Fruit fly (Drosophila melanogaster) whole organism, embryonic: ENCODE measurements around the gene caup.
A peak's percentile ranks its signal among the peaks of the same experiment; 100 is the strongest.

Source experiments
- CG10431 ChIP-seq: fragments of 200-800 bp; sonication (Bioruptor generic); optimal IDR thresholded peaks from 3 replicates; lab custom pipeline; 2018; ENCODE audit warnings: missing biosample characterization, mild to moderate bottlenecking, missing genetic modification characterization
- CG10543 ChIP-seq: fragments of 200-800 bp; sonication (Bioruptor generic); optimal IDR thresholded peaks from 3 replicates; lab custom pipeline; 2017; ENCODE audit warnings: missing biosample characterization, mild to moderate bottlenecking, missing genetic modification characterization, moderate library complexity
- CG10979 ChIP-seq: fragments of 200-800 bp; sonication (Bioruptor generic); optimal IDR thresholded peaks from 2 replicates; lab custom pipeline; 2018; ENCODE audit warnings: missing biosample characterization, mild to moderate bottlenecking, missing genetic modification characterization, moderate library complexity
- CG11085 ChIP-seq: fragments of 200-800 bp; sonication (Bioruptor generic); IDR thresholded peaks from 2 replicates; pipeline ENCODE4 v1.3.6; 2022; ENCODE audit warnings: missing biosample characterization, missing genetic modification characterization
- CG11456 ChIP-seq: fragments of 200-800 bp; sonication (Bioruptor generic); IDR thresholded peaks from 3 replicates; pipeline ENCODE4 v1.3.6; 2022; ENCODE audit warnings: missing biosample characterization, missing genetic modification characterization
- CG11696 ChIP-seq: fragments of 200-800 bp; sonication (Bioruptor generic); IDR thresholded peaks from 2 replicates; pipeline ENCODE4 v1.3.6; 2022; ENCODE audit warnings: missing biosample characterization, missing genetic modification characterization
- CG14710 ChIP-seq: fragments of 200-800 bp; sonication (Bioruptor generic); optimal IDR thresholded peaks from 3 replicates; lab custom pipeline; 2019; ENCODE audit warnings: missing biosample characterization, mild to moderate bottlenecking, missing genetic modification characterization, moderate library complexity
- CG17361 ChIP-seq: fragments of 200-800 bp; sonication (Bioruptor generic); IDR thresholded peaks from 3 replicates; pipeline ENCODE4 v1.3.6; 2022; ENCODE audit warnings: missing biosample characterization, missing genetic modification characterization
- CG1792 ChIP-seq: fragments of 200-800 bp; sonication (Bioruptor generic); optimal IDR thresholded peaks from 2 replicates; lab custom pipeline; 2016; ENCODE audit warnings: missing biosample characterization, missing genetic modification characterization
- CG18476 ChIP-seq: fragments of 200-800 bp; sonication (Bioruptor generic); optimal IDR thresholded peaks from 2 replicates; lab custom pipeline; 2016; ENCODE audit warnings: missing biosample characterization, mild to moderate bottlenecking, missing genetic modification characterization
- CG42726 ChIP-seq: fragments of 200-800 bp; sonication (Bioruptor generic); IDR thresholded peaks from 2 replicates; pipeline ENCODE4 v1.3.6; 2022; ENCODE audit warnings: missing biosample characterization, missing genetic modification characterization; ENCODE audit not compliant: partially characterized antibody
- CG4707 ChIP-seq: fragments of 200-800 bp; sonication (Bioruptor generic); optimal IDR thresholded peaks from 2 replicates; lab custom pipeline; 2018; ENCODE audit warnings: missing biosample characterization, mild to moderate bottlenecking, missing genetic modification characterization, moderate library complexity
- CG7839 ChIP-seq: fragments of 200-800 bp; sonication (Bioruptor generic); optimal IDR thresholded peaks from 3 replicates; lab custom pipeline; 2018; ENCODE audit warnings: missing biosample characterization, mild to moderate bottlenecking, missing genetic modification characterization, moderate library complexity
- CTCF ChIP-seq: fragments of 200-800 bp; sonication (Bioruptor generic); optimal IDR thresholded peaks from 2 replicates; lab custom pipeline; 2017; ENCODE audit warnings: missing biosample characterization, mild to moderate bottlenecking, missing genetic modification characterization, moderate library complexity
- CoRest ChIP-seq: fragments of 200-800 bp; sonication (Bioruptor generic); optimal IDR thresholded peaks from 3 replicates; lab custom pipeline; 2018; ENCODE audit warnings: missing biosample characterization, mild to moderate bottlenecking, missing genetic modification characterization, moderate library complexity
- D ChIP-seq, 2 experiments: fragments of 200-800 bp in 1 of 2; fragments of >200 bp in 1 of 2; sonication (Bioruptor generic) in 1 of 2; optimal IDR thresholded peaks; 2 replicates in 1 of 2; 3 replicates in 1 of 2; lab custom pipeline; 2017; ENCODE audit warnings: mild to moderate bottlenecking in 1 of 2, missing biosample characterization in 1 of 2, missing genetic modification characterization in 1 of 2, missing genetic modification reagents in 1 of 2
- Dek ChIP-seq: fragments of 200-800 bp; sonication (Bioruptor generic); optimal IDR thresholded peaks from 3 replicates; lab custom pipeline; 2019; ENCODE audit warnings: missing biosample characterization, mild to moderate bottlenecking, missing genetic modification characterization, moderate library complexity
- ERR ChIP-seq: fragments of 200-800 bp; sonication (Bioruptor generic); optimal IDR thresholded peaks from 2 replicates; lab custom pipeline; 2016; ENCODE audit warnings: missing biosample characterization, missing genetic modification characterization
- Gsc ChIP-seq: fragments of 200-800 bp; sonication (Bioruptor generic); IDR thresholded peaks from 2 replicates; pipeline ENCODE4 v1.3.6; 2022; ENCODE audit warnings: missing biosample characterization, missing genetic modification characterization
- Hr39 ChIP-seq: fragments of >200 bp; optimal IDR thresholded peaks from 2 replicates; lab custom pipeline; 2017
- Med ChIP-seq: fragments of 200-800 bp; sonication (Bioruptor generic); peaks from one replicate; lab custom pipeline; 2016; ENCODE audit warnings: missing biosample characterization, missing genetic modification characterization, mild to moderate bottlenecking, inconsistent platforms, moderate library complexity
- Opbp ChIP-seq: fragments of 200-800 bp; sonication (Bioruptor generic); IDR thresholded peaks from 3 replicates; pipeline ENCODE4 v1.3.6; 2022; ENCODE audit warnings: missing biosample characterization, missing genetic modification characterization; ENCODE audit not compliant: partially characterized antibody
- Sox100B ChIP-seq: fragments of 200-800 bp; sonication (Bioruptor generic); optimal IDR thresholded peaks from 3 replicates; lab custom pipeline; 2018; ENCODE audit warnings: missing biosample characterization, mild to moderate bottlenecking, missing genetic modification characterization
- Taf1 ChIP-seq: fragments of 200-800 bp; sonication (Bioruptor generic); IDR thresholded peaks from 2 replicates; pipeline ENCODE4 v1.3.6; 2022; ENCODE audit warnings: missing biosample characterization, missing genetic modification characterization
- Usf ChIP-seq: fragments of 200-800 bp; sonication (Bioruptor generic); optimal IDR thresholded peaks from 2 replicates; lab custom pipeline; 2017; ENCODE audit warnings: missing genotype, missing biosample characterization, missing genetic modification characterization
- abd-A ChIP-seq: fragments of 200-800 bp; sonication (Bioruptor generic); optimal IDR thresholded peaks from 3 replicates; lab custom pipeline; 2019; ENCODE audit warnings: missing biosample characterization, mild to moderate bottlenecking, missing genetic modification characterization, moderate library complexity
- ara ChIP-seq: fragments of 200-800 bp; sonication (Bioruptor generic); IDR thresholded peaks from 2 replicates; pipeline ENCODE4 v1.3.6; 2022; ENCODE audit warnings: missing biosample characterization, missing genetic modification characterization
- bcd ChIP-seq: fragments of 200-800 bp; sonication (Bioruptor generic); optimal IDR thresholded peaks from 2 replicates; lab custom pipeline; 2017; ENCODE audit warnings: missing biosample characterization, mild to moderate bottlenecking, missing genetic modification characterization
- ci ChIP-seq: fragments of 200-800 bp; sonication (Bioruptor generic); IDR thresholded peaks from 3 replicates; pipeline ENCODE4 v1.3.6; 2022; ENCODE audit warnings: missing biosample characterization, missing genetic modification characterization
- crol ChIP-seq: fragments of 200-800 bp; sonication (Bioruptor generic); IDR thresholded peaks from 2 replicates; pipeline ENCODE4 v1.3.6; 2022; ENCODE audit warnings: missing biosample characterization, missing genetic modification characterization
- eve ChIP-seq, 2 experiments: fragments of >200 bp; optimal IDR thresholded peaks; 2 replicates each; lab custom pipeline; 2017; ENCODE audit warnings: missing biosample characterization in 2 of 2, missing genetic modification characterization in 2 of 2
- exex ChIP-seq: fragments of 200-800 bp; sonication (Bioruptor generic); optimal IDR thresholded peaks from 4 replicates; lab custom pipeline; 2018; ENCODE audit warnings: missing biosample characterization, mild to moderate bottlenecking, missing genetic modification characterization, moderate library complexity
- gcm ChIP-seq: fragments of 200-800 bp; sonication (Bioruptor generic); optimal IDR thresholded peaks from 2 replicates; lab custom pipeline; 2019; ENCODE audit warnings: missing biosample characterization, mild to moderate bottlenecking, missing genetic modification characterization, moderate library complexity
- gem ChIP-seq: fragments of 200-800 bp; sonication (Bioruptor generic); optimal IDR thresholded peaks from 2 replicates; lab custom pipeline; 2019; ENCODE audit warnings: missing biosample characterization, mild to moderate bottlenecking, missing genetic modification characterization, moderate library complexity
- hbn ChIP-seq: fragments of 200-800 bp; sonication (Bioruptor generic); IDR thresholded peaks from 2 replicates; pipeline ENCODE4 v1.3.6; 2022; ENCODE audit warnings: missing biosample characterization, missing genetic modification characterization; ENCODE audit not compliant: partially characterized antibody
- lola ChIP-seq, 3 experiments: fragments of >200 bp in 2 of 3; fragments of 200-800 bp in 1 of 3; sonication (Bioruptor generic) in 1 of 3; optimal IDR thresholded peaks; 2 replicates each; lab custom pipeline; 2017 to 2019; ENCODE audit warnings: missing biosample characterization in 3 of 3, missing genetic modification characterization in 3 of 3, mild to moderate bottlenecking in 1 of 3, moderate library complexity in 1 of 3
- nerfin-1 ChIP-seq: fragments of 200-800 bp; sonication (Bioruptor generic); optimal IDR thresholded peaks from 3 replicates; lab custom pipeline; 2019; ENCODE audit warnings: missing biosample characterization, mild to moderate bottlenecking, missing genetic modification characterization, moderate library complexity
- phol ChIP-seq: fragments of 200-800 bp; sonication (Bioruptor generic); optimal IDR thresholded peaks from 3 replicates; lab custom pipeline; 2018; ENCODE audit warnings: missing biosample characterization, mild to moderate bottlenecking, missing genetic modification characterization, moderate library complexity
- sd ChIP-seq: fragments of 200-800 bp; sonication (Bioruptor generic); optimal IDR thresholded peaks from 3 replicates; lab custom pipeline; 2018; ENCODE audit warnings: missing biosample characterization, mild to moderate bottlenecking, missing genetic modification characterization, moderate library complexity
- sens ChIP-seq: fragments of 200-800 bp; sonication (Bioruptor generic); peaks from one replicate; lab custom pipeline; 2016; ENCODE audit warnings: missing biosample characterization, missing genetic modification characterization
- seq ChIP-seq: fragments of 200-800 bp; sonication (Bioruptor generic); IDR thresholded peaks from 2 replicates; pipeline ENCODE4 v1.3.6; 2022; ENCODE audit warnings: missing biosample characterization, missing genetic modification characterization
- shn ChIP-seq: fragments of 200-800 bp; sonication (Bioruptor generic); optimal IDR thresholded peaks from 3 replicates; lab custom pipeline; 2016; ENCODE audit warnings: missing biosample characterization, missing genetic modification characterization
- slp2 ChIP-seq: fragments of 200-800 bp; sonication (Bioruptor generic); optimal IDR thresholded peaks from 2 replicates; lab custom pipeline; 2016; ENCODE audit warnings: missing biosample characterization, missing genetic modification characterization
- sr ChIP-seq: fragments of 200-800 bp; sonication (Bioruptor generic); IDR thresholded peaks from 3 replicates; pipeline ENCODE4 v1.3.6; 2022; ENCODE audit warnings: missing biosample characterization, missing genetic modification characterization
- tgo ChIP-seq: fragments of 200-800 bp; sonication (Bioruptor generic); IDR thresholded peaks from 3 replicates; pipeline ENCODE4 v1.3.6; 2022; ENCODE audit warnings: missing biosample characterization, missing genetic modification characterization
- ttk ChIP-seq: fragments of 200-800 bp; sonication (Bioruptor generic); IDR thresholded peaks from 2 replicates; pipeline ENCODE4 v2.1.2; 2022; ENCODE audit warnings: missing biosample characterization, missing genetic modification characterization
- twi ChIP-seq: fragments of 200-800 bp; optimal IDR thresholded peaks from 2 replicates; lab custom pipeline; 2019; ENCODE audit warnings: missing biosample characterization, mild to moderate bottlenecking, missing genetic modification characterization, moderate library complexity
- vvl ChIP-seq: fragments of 200-800 bp; sonication (Bioruptor generic); IDR thresholded peaks from 2 replicates; pipeline ENCODE4 v1.3.6; 2022; ENCODE audit warnings: missing biosample characterization, missing genetic modification characterization

The caup gene

DNA sequence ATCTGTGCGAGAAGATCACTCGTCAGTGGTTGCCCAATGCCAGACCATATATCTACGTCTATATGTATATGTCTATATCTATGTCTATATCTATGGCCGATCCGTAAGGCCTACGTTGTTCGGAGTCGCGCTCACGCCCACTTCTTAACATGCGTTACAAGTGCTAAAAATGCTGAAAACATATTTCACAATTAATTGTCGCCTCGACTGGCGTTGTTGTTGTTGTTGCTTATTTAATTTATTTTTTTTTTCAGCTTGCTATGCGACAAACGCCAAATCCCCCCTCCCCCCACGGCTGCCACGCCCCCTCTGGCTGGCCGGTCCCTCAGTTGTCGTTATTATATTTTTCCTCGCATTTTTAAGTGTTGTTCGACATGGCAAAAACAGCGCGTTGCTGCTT lies 45.1 kb upstream of the caup start (continued):
- no peak for TF ChIP-seq ttk (GFP tag; lab: Robert Waterston, UW)
- TF ChIP-seq CG10543 (GFP tag; lab: Kevin White, UChicago): peak; percentile 25
- no peak for TF ChIP-seq CG42726 (GFP tag; lab: Robert Waterston, UW)
- TF ChIP-seq sd (tag; lab: Kevin White, UChicago): peak; percentile 73
- peak; percentile 8 for TF ChIP-seq Hr39 (lab: Kevin White, UChicago)
- no peak for TF ChIP-seq D (optimal IDR thresholded peaks at IDR 0.05; lab: Kevin White, UChicago)
- no peak for TF ChIP-seq D (GFP tag; optimal IDR thresholded peaks at IDR 0.05; lab: Kevin White, UChicago)
- no peak for TF ChIP-seq hbn (GFP tag; lab: Robert Waterston, UW)
- TF ChIP-seq, all 482 proteins: peak for 12

DNA sequence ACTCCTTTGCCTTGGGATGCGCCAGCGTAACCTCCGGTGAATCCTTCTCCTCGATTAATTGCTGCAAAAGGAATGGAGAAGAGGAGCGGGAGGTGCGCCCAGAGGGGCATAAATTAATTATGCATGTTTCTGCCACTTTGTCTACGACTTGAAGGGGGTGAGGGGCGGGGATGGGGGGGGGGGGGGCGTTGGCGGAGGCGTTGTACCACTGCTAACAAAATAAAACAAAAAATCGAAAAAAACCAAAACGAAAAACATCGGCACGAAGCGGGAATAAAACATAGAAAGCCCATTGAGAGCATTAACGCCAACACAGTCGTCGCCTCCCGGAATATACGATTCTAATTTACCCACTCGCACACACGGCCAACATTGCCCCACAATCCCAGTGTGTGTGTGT lies 44.5 kb upstream of the caup start:
- TF ChIP-seq vvl (GFP tag; lab: Robert Waterston, UW) (peak; percentile 23; the same call in 1 of the 2 replicates), crol (peak; percentile 80), sr (peak; percentile 94), gcm (no peak), CG11456 (GFP tag; lab: Robert Waterston, UW) (0 out of 3 replicates have a peak, but pooled peaks have one; percentile 18), shn (GFP tag; lab: Kevin White, UChicago) (no peak), ara (GFP tag; lab: Robert Waterston, UW) (peak; percentile 51; the same call in 1 of the 2 replicates), CTCF (GFP tag; lab: Kevin White, UChicago) (no peak), Usf (GFP tag; lab: Kevin White, UChicago) (no peak), CG4707 (no peak), seq (GFP tag; lab: Robert Waterston, UW) (no peak), CG10431 (GFP tag; lab: Kevin White, UChicago) (no peak), twi (tag; lab: Kevin White, UChicago) (peak; percentile 1), Opbp (GFP tag; lab: Robert Waterston, UW) (0 out of 3 replicates have a peak, but pooled peaks have one; percentile 14)

dm6 chr3L:12565422-12565821 lies 44.0 kb upstream of the caup start:
- TF ChIP-seq nerfin-1 (peak; percentile 14), abd-A (tag; lab: Kevin White, UChicago) (no peak), tgo (no peak), Dek (no peak), ci (no peak), Sox100B (GFP tag; lab: Kevin White, UChicago) (peak; percentile 40), slp2 (GFP tag; lab: Kevin White, UChicago) (no peak), CG14710 (tag; lab: Kevin White, UChicago) (peak; percentile 22), Gsc (GFP tag; lab: Robert Waterston, UW) (no peak), phol (peak; percentile 32), CG11085 (GFP tag; lab: Robert Waterston, UW) (no peak), CG18476 (no peak), CoRest (peak; percentile 22), eve (GFP tag; optimal IDR thresholded peaks at IDR 0.05; lab: Kevin White, UChicago) (peak in 1 of 2 experiments; percentile 50), exex (tag; lab: Kevin White, UChicago) (no peak), CG17361 (peak; percentile 72), gem (peak; percentile 35), sens (GFP tag; lab: Kevin White, UChicago) (peak; percentile 88), Med (GFP tag; lab: Kevin White, UChicago) (peak; percentile 4), CG1792 (GFP tag; lab: Kevin White, UChicago) (no peak), lola (GFP tag; optimal IDR thresholded peaks at IDR 0.05; lab: Kevin White, UChicago) (peak in 1 of 3 experiments; percentile 35), CG10979 (peak; percentile 43), bcd (GFP tag; lab: Kevin White, UChicago) (peak; percentile 22), CG11696 (GFP tag; lab: Robert Waterston, UW) (no peak), ERR (GFP tag; lab: Kevin White, UChicago) (no peak), CG7839 (tag; lab: Kevin White, UChicago) (peak; percentile 27), Taf1 (no peak), D (optimal IDR thresholded peaks at IDR 0.05; lab: Kevin White, UChicago) (no peak), D (GFP tag; optimal IDR thresholded peaks at IDR 0.05; lab: Kevin White, UChicago) (peak; percentile 15)
